Fruit fly (Drosophila melanogaster): Measurements from ENCODE around the gene cona.
A peak's percentile ranks its signal among the peaks of the same experiment; 100 is the strongest.

The cona gene

DNA sequence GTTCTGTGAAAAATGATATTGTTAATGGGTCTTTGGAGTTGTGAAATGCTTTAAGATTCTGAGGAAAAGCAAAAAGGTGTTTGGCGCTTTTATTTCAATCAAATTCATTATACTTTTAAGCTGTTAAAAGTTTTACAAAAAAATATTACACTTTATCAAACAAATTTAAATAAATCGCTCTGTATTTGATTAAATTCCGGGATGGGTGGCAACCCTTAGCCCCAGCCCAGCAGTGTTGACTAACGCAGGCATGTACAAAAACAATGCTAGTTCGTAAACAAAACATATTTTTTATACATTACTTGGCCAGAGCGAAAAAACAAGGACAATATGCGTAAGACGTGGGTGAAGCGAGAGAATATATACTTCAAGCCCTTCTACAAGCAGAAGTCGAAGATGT lies 19.1 kb downstream of the cona start, which contains the start of gene CG7685 (continued):
- peak; percentile 80 for TF ChIP-seq lab (GFP tag; optimal IDR thresholded peaks at IDR 0.05)
- TF ChIP-seq CG12236 (GFP tag; optimal IDR thresholded peaks at IDR 0.05) = no peak
- TF ChIP-seq CG32532 (GFP tag; IDR thresholded peaks at IDR 0.05) = peak; percentile 70
- TF ChIP-seq CG3407 (GFP tag; optimal IDR thresholded peaks at IDR 0.05) = peak; percentile 23
- peak; percentile 11 for TF ChIP-seq CG2875 (GFP tag; optimal IDR thresholded peaks at IDR 0.05)
- no peak for TF ChIP-seq pita (GFP tag; optimal IDR thresholded peaks at IDR 0.05)
- TF ChIP-seq ATbp (GFP tag; optimal IDR thresholded peaks at IDR 0.05) = no peak
- peak; percentile 81 for TF ChIP-seq Fer1 (GFP tag; optimal IDR thresholded peaks at IDR 0.05)
- TF ChIP-seq Ptx1 (GFP tag; IDR thresholded peaks at IDR 0.05) = peak; percentile 44
- TF ChIP-seq CG13296 (GFP tag; optimal IDR thresholded peaks at IDR 0.05) = peak; percentile 77
- no peak for TF ChIP-seq CG8359 (GFP tag; optimal IDR thresholded peaks at IDR 0.05; ENCODE audit: borderline replicate concordance)
- TF ChIP-seq gcm2 (GFP tag; optimal IDR thresholded peaks at IDR 0.05) = peak; percentile 45
- peak; percentile 8 for TF ChIP-seq CG1529 (GFP tag; optimal IDR thresholded peaks at IDR 0.05)
- TF ChIP-seq Jarid2 (GFP tag; optimal IDR thresholded peaks at IDR 0.05) = no peak
- TF ChIP-seq CG10654 (GFP tag; optimal IDR thresholded peaks at IDR 0.05) = peak; percentile 32
- 0 out of 2 replicates have a peak, but pooled peaks have one; percentile 22 for TF ChIP-seq ttk (GFP tag; IDR thresholded peaks at IDR 0.05)
- TF ChIP-seq dimm (GFP tag; IDR thresholded peaks at IDR 0.05) = no peak
- TF ChIP-seq Dll (GFP tag; IDR thresholded peaks at IDR 0.05; ENCODE audit: partially characterized antibody) = no peak
- TF ChIP-seq slbo (GFP tag; IDR thresholded peaks at IDR 0.05) = peak; percentile 78
- TF ChIP-seq h (optimal IDR thresholded peaks at IDR 0.05) = no peak
- TF ChIP-seq CG16815 (GFP tag; optimal IDR thresholded peaks at IDR 0.05) = no peak
- TF ChIP-seq zf30C (GFP tag; optimal IDR thresholded peaks at IDR 0.05) = peak; percentile 63
- TF ChIP-seq Antp (GFP tag; optimal IDR thresholded peaks at IDR 0.05) = peak; percentile 49
- peak; percentile 46; the same call in 1 of the 3 replicates for TF ChIP-seq zfh1 (GFP tag; IDR thresholded peaks at IDR 0.05)
- TF ChIP-seq sima (GFP tag; optimal IDR thresholded peaks at IDR 0.05) = peak; percentile 47
- no peak for TF ChIP-seq sens-2 (GFP tag; IDR thresholded peaks at IDR 0.05)
- peak; percentile 43 for TF ChIP-seq pum (GFP tag; optimal IDR thresholded peaks at IDR 0.05)
- TF ChIP-seq B-H1 (GFP tag; IDR thresholded peaks at IDR 0.05) = no peak; the same call in 2 of the 3 replicates
- TF ChIP-seq sc (optimal IDR thresholded peaks at IDR 0.05) = no peak
- no peak for TF ChIP-seq sc (GFP tag; optimal IDR thresholded peaks at IDR 0.05)
- no peak for TF ChIP-seq CG43689 (GFP tag; IDR thresholded peaks at IDR 0.05)
- no peak for TF ChIP-seq CG7372 (GFP tag; IDR thresholded peaks at IDR 0.05)
- no peak for TF ChIP-seq CG7271 (tag; optimal IDR thresholded peaks at IDR 0.05)
- TF ChIP-seq ERR (GFP tag; optimal IDR thresholded peaks at IDR 0.05) = peak; percentile 11
- TF ChIP-seq CG30431 (GFP tag; optimal IDR thresholded peaks at IDR 0.05) = no peak
- TF ChIP-seq hth (optimal IDR thresholded peaks at IDR 0.05) = no peak
- TF ChIP-seq CG31441 (GFP tag; IDR thresholded peaks at IDR 0.05) = peak; percentile 64
- TF ChIP-seq fru (optimal IDR thresholded peaks at IDR 0.05) = no peak
- TF ChIP-seq CG2199 (GFP tag; IDR thresholded peaks at IDR 0.05) = 0 out of 3 replicates have a peak, but pooled peaks have one; percentile 32
- no peak for TF ChIP-seq jigr1 (GFP tag; IDR thresholded peaks at IDR 0.05)
- peak; percentile 29 for TF ChIP-seq CG12219 (GFP tag; optimal IDR thresholded peaks at IDR 0.05)
- TF ChIP-seq ken (GFP tag; IDR thresholded peaks at IDR 0.05) = peak; percentile 48; the same call in 1 of the 3 replicates
- TF ChIP-seq CG4360 (GFP tag; IDR thresholded peaks at IDR 0.05) = peak; percentile 45; the same call in 1 of the 2 replicates
- TF ChIP-seq CG4282 (GFP tag; optimal IDR thresholded peaks at IDR 0.05) = no peak
- TF ChIP-seq kah (GFP tag; optimal IDR thresholded peaks at IDR 0.05) = peak; percentile 56
- peak; percentile 40 for TF ChIP-seq Oli (tag; optimal IDR thresholded peaks at IDR 0.05)
- no peak for TF ChIP-seq CG17612 (GFP tag; IDR thresholded peaks at IDR 0.05)
- peak; percentile 68 for TF ChIP-seq CG4854 (GFP tag; optimal IDR thresholded peaks at IDR 0.05)
- no peak for TF ChIP-seq CG9797 (GFP tag; optimal IDR thresholded peaks at IDR 0.05)
- no peak for TF ChIP-seq Sry-β (GFP tag; optimal IDR thresholded peaks at IDR 0.05)
- TF ChIP-seq Elba2 (GFP tag; optimal IDR thresholded peaks at IDR 0.05) = no peak
- TF ChIP-seq CG9817 (tag; optimal IDR thresholded peaks at IDR 0.05) = peak; percentile 67
- peak; percentile 63 for TF ChIP-seq repo (GFP tag; optimal IDR thresholded peaks at IDR 0.05)
